Fruit fly (Drosophila melanogaster) whole organism, adult: Measurements from ENCODE around the gene RpS10b.

ENCODE experiments used
- CG11617 ChIP-seq: fragments of 200-800 bp; sonication (Bioruptor generic); optimal IDR thresholded peaks from 2 replicates; lab custom pipeline; 2017; ENCODE audit warnings: mild to moderate bottlenecking, missing biosample characterization, missing genetic modification reagents, missing genetic modification characterization
- CG12768 ChIP-seq: fragments of 200-800 bp; sonication (Bioruptor generic); optimal IDR thresholded peaks from 2 replicates; lab custom pipeline; 2017; ENCODE audit warnings: missing biosample characterization, missing genetic modification characterization, mild to moderate bottlenecking, moderate library complexity, missing genetic modification reagents
- CG14711 ChIP-seq: fragments of 200-800 bp; sonication (Bioruptor generic); optimal IDR thresholded peaks from 2 replicates; lab custom pipeline; 2018; ENCODE audit warnings: missing biosample characterization, mild to moderate bottlenecking, missing genetic modification characterization, moderate library complexity
- CG1620 ChIP-seq: fragments of 200-800 bp; sonication (Bioruptor generic); optimal IDR thresholded peaks from 2 replicates; lab custom pipeline; 2016; ENCODE audit warnings: missing biosample characterization, missing genetic modification characterization
- CG33017 ChIP-seq: fragments of 200-800 bp; sonication (Bioruptor generic); optimal IDR thresholded peaks from 2 replicates; lab custom pipeline; 2018; ENCODE audit warnings: missing biosample characterization, mild to moderate bottlenecking, missing genetic modification characterization, moderate library complexity
- CG5204 ChIP-seq: fragments of 200-800 bp; sonication (Bioruptor generic); optimal IDR thresholded peaks from 2 replicates; lab custom pipeline; 2016; ENCODE audit warnings: missing biosample characterization, missing genetic modification characterization
- CG7045 ChIP-seq: fragments of 200-800 bp; sonication (Bioruptor generic); optimal IDR thresholded peaks from 2 replicates; lab custom pipeline; 2017; ENCODE audit warnings: missing biosample characterization, mild to moderate bottlenecking, missing genetic modification characterization
- CG7101 ChIP-seq: fragments of 200-800 bp; sonication (Bioruptor generic); optimal IDR thresholded peaks from 2 replicates; lab custom pipeline; 2018; ENCODE audit warnings: missing biosample characterization, mild to moderate bottlenecking, missing genetic modification characterization, moderate library complexity
- Clk ChIP-seq: fragments of 200-800 bp; sonication (Bioruptor generic); optimal IDR thresholded peaks from 2 replicates; lab custom pipeline; 2017; ENCODE audit warnings: missing biosample characterization, missing genetic modification characterization
- Crg-1 ChIP-seq: fragments of 200-800 bp; sonication (Bioruptor generic); optimal IDR thresholded peaks from 2 replicates; lab custom pipeline; 2016; ENCODE audit warnings: missing biosample characterization, missing genetic modification characterization
- Hr96 ChIP-seq: fragments of 200-800 bp; sonication (Bioruptor generic); optimal IDR thresholded peaks from 2 replicates; lab custom pipeline; 2016; ENCODE audit warnings: missing biosample characterization, missing genetic modification characterization
- Mnt ChIP-seq: fragments of 200-800 bp; sonication (Bioruptor generic); optimal IDR thresholded peaks from 2 replicates; lab custom pipeline; 2016; ENCODE audit warnings: missing biosample characterization, mild to moderate bottlenecking, missing genetic modification characterization
- bab1 ChIP-seq: fragments of 200-800 bp; sonication (Bioruptor generic); optimal IDR thresholded peaks from 3 replicates; lab custom pipeline; 2019; ENCODE audit warnings: missing biosample characterization, mild to moderate bottlenecking, missing genetic modification characterization, moderate library complexity
- cic ChIP-seq: fragments of 200-800 bp; sonication (Bioruptor generic); optimal IDR thresholded peaks from 2 replicates; lab custom pipeline; 2017; ENCODE audit warnings: missing biosample characterization, mild to moderate bottlenecking, missing genetic modification characterization, moderate library complexity
- cnc ChIP-seq, 2 experiments: fragments of >200 bp; optimal IDR thresholded peaks; 2 replicates each; lab custom pipeline; 2017
- kay ChIP-seq: fragments of 200-800 bp; sonication (Bioruptor generic); peaks from one replicate; lab custom pipeline; 2016; ENCODE audit warnings: missing biosample characterization, missing genetic modification characterization, borderline replicate concordance
- ovo ChIP-seq: fragments of 200-800 bp; sonication (Bioruptor generic); optimal IDR thresholded peaks from 2 replicates; lab custom pipeline; 2016; ENCODE audit warnings: missing biosample characterization, missing genetic modification characterization
- pad ChIP-seq: fragments of 200-800 bp; sonication (Bioruptor generic); optimal IDR thresholded peaks from 3 replicates; lab custom pipeline; 2017; ENCODE audit warnings: missing biosample characterization, missing genetic modification characterization, mild to moderate bottlenecking, moderate library complexity, missing genetic modification reagents
- tj ChIP-seq: fragments of 200-800 bp; sonication (Bioruptor generic); optimal IDR thresholded peaks from 3 replicates; lab custom pipeline; 2017; ENCODE audit warnings: missing biosample characterization, mild to moderate bottlenecking, missing genetic modification characterization, moderate library complexity
- toe ChIP-seq: fragments of 200-800 bp; sonication (Bioruptor generic); optimal IDR thresholded peaks from 2 replicates; lab custom pipeline; 2016; ENCODE audit warnings: missing biosample characterization, missing genetic modification characterization

RpS10b gene

DNA sequence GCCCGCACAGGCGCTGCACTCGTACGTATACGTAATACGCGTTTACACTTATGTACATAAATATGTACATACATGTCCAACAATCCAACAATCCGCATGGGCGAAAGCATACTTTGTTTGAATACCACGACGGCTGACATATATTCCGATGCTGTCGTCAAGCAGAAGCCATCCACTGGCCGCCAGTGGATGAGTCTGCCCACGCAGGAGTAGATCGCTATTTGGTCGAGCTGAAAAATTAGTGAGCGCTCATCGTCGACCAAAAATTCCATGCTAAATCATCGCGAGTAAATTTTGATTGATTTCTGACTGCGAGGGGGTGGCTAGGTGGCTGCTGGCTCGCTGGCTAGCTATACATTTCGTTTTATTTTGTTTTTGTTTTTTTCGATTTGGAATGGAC, 4.7 kb downstream of the RpS10b start:
- no peak for TF ChIP-seq ovo (GFP tag; lab: Kevin White, UChicago)
- no peak for TF ChIP-seq Clk (GFP tag; lab: Kevin White, UChicago)
- no peak for TF ChIP-seq cnc (optimal IDR thresholded peaks at IDR 0.05; lab: Kevin White, UChicago)
- no peak for TF ChIP-seq toe (GFP tag; lab: Kevin White, UChicago)
- no peak for TF ChIP-seq CG14711 (tag; lab: Kevin White, UChicago)
- no peak for TF ChIP-seq CG12768 (GFP tag; lab: Kevin White, UChicago)
- TF ChIP-seq bab1 (GFP tag; lab: Kevin White, UChicago) = no peak
- no peak for TF ChIP-seq CG5204
- no peak for TF ChIP-seq CG7045
- TF ChIP-seq tj (GFP tag; lab: Kevin White, UChicago) = no peak
- TF ChIP-seq Mnt = no peak

dm6 chrX:19603953-19604352, 6.1 kb downstream of the RpS10b start:
- TF ChIP-seq CG5204 = peak; percentile 2
- TF ChIP-seq bab1 (GFP tag; lab: Kevin White, UChicago) = no peak
- peak; percentile 14 for TF ChIP-seq CG7045

DNA sequence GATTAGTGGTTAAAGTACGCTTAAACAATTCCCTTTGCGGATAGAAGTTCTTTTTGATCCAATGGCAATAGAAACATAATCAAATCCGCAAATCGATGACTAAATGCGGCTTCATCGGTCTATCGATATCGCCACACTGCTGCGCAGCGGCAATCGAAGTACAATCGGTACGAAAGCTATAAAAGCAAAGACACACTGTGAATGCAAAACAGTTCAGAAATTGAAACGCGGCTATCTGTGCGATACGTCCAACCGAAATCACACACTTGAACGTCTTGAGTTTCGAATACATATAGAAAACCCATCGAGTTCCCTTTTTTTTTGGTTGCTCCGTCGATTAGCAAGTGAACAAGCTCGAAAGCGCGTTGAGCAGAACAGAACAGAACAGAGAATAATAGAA, 7.2 kb downstream of the RpS10b start, which contains the start of gene CG14207:
TSS of gene CG14207 (plus strand) at position 203 of the 400 bp plus-strand sequence.
- no peak for TF ChIP-seq CG7045
- TF ChIP-seq pad (GFP tag; lab: Kevin White, UChicago) = no peak
- peak; percentile 16 for TF ChIP-seq Crg-1 (GFP tag; lab: Kevin White, UChicago)
- peak; percentile 55 for TF ChIP-seq CG1620 (GFP tag; lab: Kevin White, UChicago)
- TF ChIP-seq bab1 (GFP tag; lab: Kevin White, UChicago) = peak; percentile 68
- no peak for TF ChIP-seq Hr96
- TF ChIP-seq CG33017 = no peak
- TF ChIP-seq cnc (optimal IDR thresholded peaks at IDR 0.05; lab: Kevin White, UChicago) = no peak
- TF ChIP-seq CG12768 (GFP tag; lab: Kevin White, UChicago) = peak; percentile 17
- peak; percentile 16 for TF ChIP-seq cic (GFP tag; lab: Kevin White, UChicago)
- peak; percentile 59 for TF ChIP-seq Mnt
- TF ChIP-seq kay (GFP tag; lab: Kevin White, UChicago) = no peak
- no peak for TF ChIP-seq CG14711 (tag; lab: Kevin White, UChicago)
- TF ChIP-seq CG11617 = no peak
- TF ChIP-seq CG7101 = peak; percentile 44
- peak; percentile 7 for TF ChIP-seq ovo (GFP tag; lab: Kevin White, UChicago)
- no peak for TF ChIP-seq CG5204
- TF ChIP-seq tj (GFP tag; lab: Kevin White, UChicago) = peak; percentile 20
- no peak for TF ChIP-seq toe (GFP tag; lab: Kevin White, UChicago)
- no peak for TF ChIP-seq Clk (GFP tag; lab: Kevin White, UChicago)

- peak; percentile 96 for TF ChIP-seq ovo (GFP tag; lab: Kevin White, UChicago)
- peak; percentile 51 for TF ChIP-seq pad (GFP tag; lab: Kevin White, UChicago)
- no peak for TF ChIP-seq CG7101
Observed at dm6 chrX:19605915-19606314, 8.1 kb downstream of the RpS10b start.

DNA sequence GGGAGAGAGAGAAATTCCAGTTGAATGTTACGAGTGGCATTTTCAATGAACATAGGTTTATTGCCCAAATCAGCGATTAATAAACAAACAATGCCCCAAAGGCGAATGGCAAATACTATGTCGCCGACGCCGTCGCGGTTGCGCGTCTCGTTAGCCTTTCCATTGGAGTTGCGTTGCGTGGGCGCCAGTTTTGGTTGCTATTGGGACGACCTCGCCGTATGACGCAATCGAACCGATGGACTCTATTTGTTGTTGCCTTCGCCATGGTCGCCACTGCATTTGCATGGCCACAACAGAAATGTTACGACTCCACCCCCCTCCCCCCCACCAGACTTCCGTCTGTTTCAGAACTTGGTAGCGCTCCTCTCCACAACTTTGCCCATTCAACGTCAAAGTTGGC, 8.7 kb downstream of the RpS10b start:
- TF ChIP-seq CG1620 (GFP tag; lab: Kevin White, UChicago) (no peak), CG11617 (no peak), CG5204 (no peak), Clk (GFP tag; lab: Kevin White, UChicago) (no peak), pad (GFP tag; lab: Kevin White, UChicago) (no peak), bab1 (GFP tag; lab: Kevin White, UChicago) (no peak), toe (GFP tag; lab: Kevin White, UChicago) (no peak), CG14711 (tag; lab: Kevin White, UChicago) (no peak), ovo (GFP tag; lab: Kevin White, UChicago) (no peak), tj (GFP tag; lab: Kevin White, UChicago) (no peak), Mnt (no peak), CG12768 (GFP tag; lab: Kevin White, UChicago) (no peak), CG33017 (no peak), kay (GFP tag; lab: Kevin White, UChicago) (no peak)

DNA sequence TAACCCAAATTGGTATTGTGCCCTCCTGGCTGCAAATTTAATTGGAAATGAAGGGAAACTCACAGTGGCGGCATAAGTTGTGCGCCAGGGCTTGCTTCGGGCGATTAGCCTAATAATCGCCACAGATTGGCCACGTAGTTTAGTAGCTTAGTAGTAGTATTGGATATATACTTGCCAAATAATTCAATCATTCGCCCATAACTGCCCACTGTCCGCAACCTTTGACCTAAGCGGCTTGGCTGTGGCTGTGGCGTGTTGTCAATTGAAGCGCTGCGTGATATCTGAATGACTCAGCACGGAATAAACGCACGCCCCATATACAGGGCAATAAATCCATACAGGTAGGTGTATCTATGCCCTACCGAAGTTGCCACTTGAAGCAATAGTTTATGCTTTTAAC, 9.1 kb downstream of the RpS10b start:
- TF ChIP-seq pad (GFP tag; lab: Kevin White, UChicago) (no peak), cnc (optimal IDR thresholded peaks at IDR 0.05; lab: Kevin White, UChicago) (peak in 1 of 2 experiments; percentile 44)

DNA sequence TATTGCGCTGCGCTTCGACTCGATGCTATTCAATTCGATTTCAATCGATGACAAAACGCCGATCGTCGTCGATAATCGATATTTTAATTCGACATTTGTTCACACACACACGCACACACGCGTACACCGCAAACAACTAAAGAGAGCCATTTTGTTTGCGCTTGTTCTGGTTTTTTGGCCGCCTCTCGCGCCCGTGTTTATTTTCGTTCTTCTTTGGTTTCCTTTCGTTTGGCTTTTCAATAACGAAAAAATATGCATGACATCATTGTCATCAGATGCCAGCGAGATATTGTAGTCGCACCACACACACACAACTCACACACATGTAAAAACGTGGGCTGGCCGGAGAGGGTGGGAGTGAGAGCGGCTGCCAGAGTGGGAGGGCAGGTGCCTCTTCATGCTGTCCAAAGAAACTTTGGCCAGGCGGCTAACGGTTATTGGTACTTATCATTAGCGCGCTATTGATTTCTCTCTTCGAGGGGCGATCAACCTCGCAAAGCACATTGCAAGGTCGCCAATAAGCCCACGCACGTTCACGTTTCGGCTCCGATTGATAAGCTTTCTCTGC, 10.3 kb downstream of the RpS10b start:
- TF ChIP-seq tj (GFP tag; lab: Kevin White, UChicago) (no peak), CG14711 (tag; lab: Kevin White, UChicago) (no peak), Crg-1 (GFP tag; lab: Kevin White, UChicago) (no peak), CG7045 (no peak), CG11617 (no peak), CG5204 (no peak), toe (GFP tag; lab: Kevin White, UChicago) (no peak), Mnt (peak; percentile 61), CG12768 (GFP tag; lab: Kevin White, UChicago) (no peak), pad (GFP tag; lab: Kevin White, UChicago) (peak; percentile 41), Hr96 (no peak)
